Worm (Caenorhabditis elegans) whole organism, late embryonic: ENCODE results near the gene clec-24.

Source experiments
- ama-1 ChIP-seq: fragments of 150-350 bp; optimal IDR thresholded peaks from 2 replicates; lab custom pipeline; 2014
- ceh-34 ChIP-seq: sonication (generic microtip); optimal IDR thresholded peaks from 2 replicates; lab custom pipeline; 2016; ENCODE audit warnings: mild to moderate bottlenecking, missing genetic modification characterization, missing compliant biosample characterization
- ceh-9 ChIP-seq: sonication (generic microtip); optimal IDR thresholded peaks from 2 replicates; lab custom pipeline; 2016; ENCODE audit warnings: mild to moderate bottlenecking, missing genetic modification characterization, inconsistent platforms, missing compliant biosample characterization
- hlh-8 ChIP-seq: sonication (generic microtip); optimal IDR thresholded peaks from 2 replicates; lab custom pipeline; 2016; ENCODE audit warnings: missing genotype, missing genetic modification characterization, missing compliant biosample characterization
- nfya-1 ChIP-seq: sonication (generic microtip); optimal IDR thresholded peaks from 2 replicates; lab custom pipeline; 2017; ENCODE audit warnings: missing genetic modification characterization, mild to moderate bottlenecking, missing compliant biosample characterization, antibody characterized with exemption, moderate library complexity
- nhr-11 ChIP-seq: fragments of 150-350 bp; optimal IDR thresholded peaks from 2 replicates; lab custom pipeline; 2014; ENCODE audit warnings: missing biosample characterization, missing genetic modification characterization
- pha-4 ChIP-seq: fragments of 150-350 bp; optimal IDR thresholded peaks from 2 replicates; lab custom pipeline; 2018; ENCODE audit warnings: missing biosample characterization, missing genetic modification reagents, missing genetic modification characterization
- sox-4 ChIP-seq: sonication (generic microtip); optimal IDR thresholded peaks from 2 replicates; lab custom pipeline; 2017; ENCODE audit warnings: mild to moderate bottlenecking, missing genetic modification characterization, inconsistent platforms, missing compliant biosample characterization

DNA sequence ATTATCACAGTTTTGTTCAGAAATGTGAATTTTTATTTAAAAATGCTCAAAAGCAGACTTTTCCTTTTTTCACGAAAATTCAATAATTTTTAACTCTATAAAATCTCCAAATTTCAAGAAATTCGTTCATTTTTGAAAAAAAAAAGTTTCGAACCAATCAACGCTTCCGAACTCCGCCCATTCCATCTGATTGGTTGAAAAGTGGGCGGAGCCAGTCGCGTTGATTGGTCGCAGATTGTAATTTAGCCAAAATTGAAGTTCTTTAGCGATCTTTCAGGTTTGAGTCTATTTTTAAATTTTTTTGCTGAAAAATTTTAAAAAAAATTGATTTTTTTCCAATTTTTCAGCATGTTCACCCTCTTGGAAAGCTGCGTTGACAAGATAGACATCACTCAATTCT lies 49.4 kb upstream of the clec-24 start:
- TF ChIP-seq sox-4 (tag; lab: Kevin White, UChicago) (no peak), nfya-1 (peak; percentile 95), pha-4 (no peak), nhr-11 (tag; lab: Kevin White, UChicago) (no peak), hlh-8 (no peak), ceh-9 (no peak), ceh-34 (tag; lab: Kevin White, UChicago) (no peak), ama-1 (lab: Kevin White, UChicago) (no peak)
